Worm (Caenorhabditis elegans) whole organism, late embryonic: ENCODE data around the gene nhr-291.
"Not testable (repeated sequence)": the region's sequence is repeated elsewhere in the genome, so short reads cannot be mapped to it uniquely, and the experiment has no call there.

Source experiments
- C08G9.2 ChIP-seq: sonication (generic microtip); optimal IDR thresholded peaks from 2 replicates; lab custom pipeline; 2016; ENCODE audit warnings: mild to moderate bottlenecking, missing genetic modification characterization, moderate library complexity, missing compliant biosample characterization
- F13H6.1 ChIP-seq: sonication (generic microtip); optimal IDR thresholded peaks from 2 replicates; lab custom pipeline; 2016; ENCODE audit warnings: missing genetic modification characterization, missing compliant biosample characterization
- K02D7.2 ChIP-seq: sonication (generic microtip); optimal IDR thresholded peaks from 2 replicates; lab custom pipeline; 2017; ENCODE audit warnings: mild to moderate bottlenecking, missing genetic modification characterization, missing compliant biosample characterization
- K09A11.1 ChIP-seq: sonication (generic microtip); optimal IDR thresholded peaks from 2 replicates; lab custom pipeline; 2017; ENCODE audit warnings: antibody characterized with exemption, mild to moderate bottlenecking, missing genetic modification characterization, missing compliant biosample characterization; ENCODE audit not compliant: insufficient read depth
- T23F11.4 ChIP-seq: fragments of 200-800 bp; sonication (Bioruptor generic); optimal IDR thresholded peaks from 2 replicates; lab custom pipeline; 2018; ENCODE audit warnings: mild to moderate bottlenecking, missing genetic modification characterization, missing compliant biosample characterization
- ceh-14 ChIP-seq: sonication (generic microtip); optimal IDR thresholded peaks from 2 replicates; lab custom pipeline; 2016; ENCODE audit warnings: missing genotype, missing genetic modification characterization, missing compliant biosample characterization
- ceh-19 ChIP-seq: fragments of 200-800 bp; sonication (Bioruptor generic); optimal IDR thresholded peaks from 2 replicates; lab custom pipeline; 2018; ENCODE audit warnings: mild to moderate bottlenecking, missing genetic modification characterization, missing compliant biosample characterization
- ceh-2 ChIP-seq: sonication (generic microtip); optimal IDR thresholded peaks from 2 replicates; lab custom pipeline; 2016; ENCODE audit warnings: missing genotype, missing genetic modification characterization, missing compliant biosample characterization
- ceh-22 ChIP-seq: sonication (generic microtip); optimal IDR thresholded peaks from 2 replicates; lab custom pipeline; 2017; ENCODE audit warnings: missing biosample characterization, missing genetic modification characterization
- ceh-30 ChIP-seq: fragments of 150-350 bp; optimal IDR thresholded peaks from 2 replicates; lab custom pipeline; 2014; ENCODE audit warnings: missing biosample characterization, missing genetic modification characterization
- elt-2 ChIP-seq: sonication (generic microtip); optimal IDR thresholded peaks from 2 replicates; lab custom pipeline; 2016; ENCODE audit warnings: missing genetic modification reagents, missing genetic modification characterization, missing compliant biosample characterization
- fax-1 ChIP-seq: sonication (generic microtip); optimal IDR thresholded peaks from 2 replicates; lab custom pipeline; 2016; ENCODE audit warnings: missing genotype, missing genetic modification characterization, missing compliant biosample characterization
- fkh-10 ChIP-seq: fragments of 150-350 bp; optimal IDR thresholded peaks from 2 replicates; lab custom pipeline; 2014; ENCODE audit warnings: missing biosample characterization, missing genetic modification reagents, missing genetic modification characterization
- fkh-6 ChIP-seq: sonication (generic microtip); optimal IDR thresholded peaks from 2 replicates; lab custom pipeline; 2016; ENCODE audit warnings: missing genetic modification characterization, missing compliant biosample characterization
- hlh-15 ChIP-seq: sonication (generic microtip); optimal IDR thresholded peaks from 2 replicates; lab custom pipeline; 2016; ENCODE audit warnings: missing genetic modification characterization, missing compliant biosample characterization
- hlh-30 ChIP-seq: sonication (generic microtip); optimal IDR thresholded peaks from 2 replicates; lab custom pipeline; 2017; ENCODE audit warnings: antibody characterized with exemption, missing genetic modification characterization, missing compliant biosample characterization; ENCODE audit not compliant: insufficient read depth
- hlh-6 ChIP-seq: sonication (generic microtip); optimal IDR thresholded peaks from 2 replicates; lab custom pipeline; 2016; ENCODE audit warnings: missing genotype, missing genetic modification characterization, missing compliant biosample characterization
- lim-6 ChIP-seq: sonication (generic microtip); optimal IDR thresholded peaks from 2 replicates; lab custom pipeline; 2016; ENCODE audit warnings: missing genetic modification characterization, missing compliant biosample characterization
- madf-2 ChIP-seq: sonication (generic microtip); optimal IDR thresholded peaks from 2 replicates; lab custom pipeline; 2017; ENCODE audit warnings: missing genetic modification characterization, missing compliant biosample characterization
- nfya-1 ChIP-seq: sonication (generic microtip); optimal IDR thresholded peaks from 2 replicates; lab custom pipeline; 2017; ENCODE audit warnings: missing genetic modification characterization, mild to moderate bottlenecking, missing compliant biosample characterization, antibody characterized with exemption, moderate library complexity
- nhr-232 ChIP-seq: sonication (generic microtip); optimal IDR thresholded peaks from 2 replicates; lab custom pipeline; 2016; ENCODE audit warnings: missing genetic modification characterization, missing compliant biosample characterization
- pag-3 ChIP-seq: sonication (generic microtip); optimal IDR thresholded peaks from 2 replicates; lab custom pipeline; 2016; ENCODE audit warnings: missing compliant biosample characterization, missing genetic modification characterization, borderline replicate concordance
- ref-2 ChIP-seq: sonication (generic microtip); optimal IDR thresholded peaks from 2 replicates; lab custom pipeline; 2016; ENCODE audit warnings: missing genetic modification characterization, missing compliant biosample characterization
- sdc-2 ChIP-seq: sonication (generic microtip); optimal IDR thresholded peaks from 2 replicates; lab custom pipeline; 2016; ENCODE audit warnings: missing genotype, missing genetic modification characterization, missing compliant biosample characterization
- tbx-7 ChIP-seq: sonication (generic microtip); optimal IDR thresholded peaks from 2 replicates; lab custom pipeline; 2016; ENCODE audit warnings: missing genotype, missing genetic modification characterization, missing compliant biosample characterization
- ttx-3 ChIP-seq: sonication (generic microtip); optimal IDR thresholded peaks from 2 replicates; lab custom pipeline; 2016; ENCODE audit warnings: missing genetic modification reagents, missing genetic modification characterization, missing compliant biosample characterization
- unc-3 ChIP-seq, 2 experiments: fragments of 200-800 bp in 1 of 2; sonication (Bioruptor generic) in 1 of 2; sonication (generic microtip) in 1 of 2; conservative IDR thresholded peaks in 1 of 2; optimal IDR thresholded peaks in 1 of 2; 2 replicates each; pipeline versions ENCODE4 v1.3.6 to Lab custom; 2016 to 2022; ENCODE audit warnings: missing compliant biosample characterization in 2 of 2, missing genetic modification characterization in 2 of 2, missing genetic modification reagents in 1 of 2
- unc-55 ChIP-seq: sonication (generic microtip); optimal IDR thresholded peaks from 2 replicates; lab custom pipeline; 2017; ENCODE audit warnings: missing biosample characterization, missing genetic modification reagents, missing genetic modification characterization
- zip-5 ChIP-seq: sonication (generic microtip); optimal IDR thresholded peaks from 2 replicates; lab custom pipeline; 2016; ENCODE audit warnings: missing genetic modification characterization, missing compliant biosample characterization

nhr-291 gene

ce11 chrV:15315827-15316527 is 2.8 kb upstream of the nhr-291 start, which contains the start of the genes srt-22 and nhr-246:
Gene srt-22, minus strand, starts transcription at chrV:15315927.
Gene nhr-246, plus strand, starts transcription at chrV:15316477.
- TF ChIP-seq elt-2 (tag; lab: Kevin White, UChicago) (no peak), ceh-14 (tag; lab: Kevin White, UChicago) (no peak), hlh-30 (no peak), tbx-7 (tag; lab: Kevin White, UChicago) (no peak), ref-2 (tag; lab: Kevin White, UChicago) (no peak), K02D7.2 (tag; lab: Kevin White, UChicago) (no peak)

- not testable (repeated sequence) for TF ChIP-seq nhr-232 (tag; lab: Kevin White, UChicago); T23F11.4 (GFP tag; lab: Kevin White, UChicago); nfya-1
Measured at ce11 chrV:15322653-15323052, 3.9 kb downstream of the nhr-291 start, which contains the start of gene nhr-247. Gene nhr-247, plus strand, starts transcription at chrV:15322982.

DNA sequence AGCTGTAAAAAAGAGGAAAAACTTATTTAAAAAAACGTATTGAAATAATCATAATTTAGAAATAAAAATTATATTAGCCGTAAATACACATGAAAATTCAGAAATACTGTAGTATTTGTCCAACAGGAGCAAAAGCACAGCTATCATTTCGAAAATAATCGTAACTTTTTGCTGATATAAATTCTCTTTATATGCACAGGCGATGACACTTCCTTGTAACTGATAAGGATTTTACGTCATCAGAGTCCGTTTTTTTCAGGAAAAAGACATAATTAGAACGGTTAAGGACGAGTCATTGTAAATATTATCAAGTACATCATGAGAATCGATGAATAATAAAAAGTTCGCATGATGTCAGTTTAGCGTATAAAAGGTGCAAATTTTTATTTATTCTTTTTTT is 4.7 kb downstream of the nhr-291 start:
- TF ChIP-seq ceh-19 (no peak), elt-2 (tag; lab: Kevin White, UChicago) (peak; percentile 85)

DNA sequence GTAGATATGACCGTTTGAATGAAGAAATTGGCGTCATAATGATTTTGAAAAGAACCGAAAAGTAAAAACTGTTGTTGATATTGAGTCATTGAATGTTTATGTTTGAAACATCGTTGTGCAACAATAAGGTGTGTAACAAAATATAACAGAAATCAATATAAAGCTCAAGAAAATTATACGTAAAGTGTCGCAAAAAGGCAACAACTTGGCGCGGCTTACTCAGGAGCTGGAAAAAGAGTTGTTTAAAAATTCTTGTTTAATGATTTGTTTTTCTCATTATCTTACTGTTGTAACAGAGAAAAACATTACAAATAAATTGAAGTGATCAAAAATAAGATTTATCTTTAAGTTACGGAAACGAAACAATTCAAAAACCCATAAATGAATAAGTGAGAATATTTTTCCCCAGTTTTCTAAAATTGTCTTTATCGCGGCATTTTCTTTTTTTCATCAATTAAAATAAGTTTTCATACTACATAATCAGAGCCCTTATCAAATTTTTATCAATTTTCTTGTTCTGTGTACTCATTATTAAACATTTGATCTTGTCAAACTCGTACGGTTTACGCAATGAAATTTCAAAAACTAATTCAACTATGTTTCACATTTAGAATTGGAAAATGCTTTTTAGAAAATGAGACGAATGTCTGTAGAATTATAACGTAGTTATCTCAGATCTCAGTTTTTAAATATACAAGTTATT is 9.1 kb downstream of the nhr-291 start, which contains the start of gene ZK1037.6:
Gene ZK1037.6, minus strand, starts transcription at position 51 of the 703 bp plus-strand sequence.
- TF ChIP-seq sdc-2 (tag; lab: Kevin White, UChicago): no peak
- no peak for TF ChIP-seq unc-55 (GFP tag; lab: Kevin White, UChicago)
- no peak for TF ChIP-seq nfya-1
- no peak for TF ChIP-seq ttx-3 (tag; lab: Kevin White, UChicago)
- no peak for TF ChIP-seq unc-3 (GFP tag; conservative IDR thresholded peaks at IDR 0.05; lab: Robert Waterston, UW)
- no peak for TF ChIP-seq unc-3 (tag; optimal IDR thresholded peaks at IDR 0.05; lab: Kevin White, UChicago)
- TF ChIP-seq ceh-22 (tag; lab: Kevin White, UChicago): no peak
- no peak for TF ChIP-seq K09A11.1
- TF ChIP-seq zip-5 (tag; lab: Kevin White, UChicago): no peak
- TF ChIP-seq lim-6: no peak
- TF ChIP-seq fkh-10 (GFP tag; lab: Kevin White, UChicago): no peak
- no peak for TF ChIP-seq fax-1 (tag; lab: Kevin White, UChicago)

- TF ChIP-seq pag-3 (tag; lab: Kevin White, UChicago): no peak
- TF ChIP-seq F13H6.1 (tag; lab: Kevin White, UChicago): no peak
- TF ChIP-seq elt-2 (tag; lab: Kevin White, UChicago): no peak
- no peak for TF ChIP-seq sdc-2 (tag; lab: Kevin White, UChicago)
- TF ChIP-seq T23F11.4 (GFP tag; lab: Kevin White, UChicago): no peak
- no peak for TF ChIP-seq unc-3 (GFP tag; conservative IDR thresholded peaks at IDR 0.05; lab: Robert Waterston, UW)
- TF ChIP-seq unc-3 (tag; optimal IDR thresholded peaks at IDR 0.05; lab: Kevin White, UChicago): no peak
- no peak for TF ChIP-seq ceh-2 (tag; lab: Kevin White, UChicago)
- no peak for TF ChIP-seq ceh-30
- TF ChIP-seq ceh-19: no peak
- TF ChIP-seq hlh-6 (tag; lab: Kevin White, UChicago): no peak
- TF ChIP-seq fkh-6: no peak
- TF ChIP-seq hlh-15 (tag; lab: Kevin White, UChicago): no peak
- TF ChIP-seq nhr-232 (tag; lab: Kevin White, UChicago): no peak
- no peak for TF ChIP-seq C08G9.2
- no peak for TF ChIP-seq madf-2 (tag; lab: Kevin White, UChicago)
Measured at ce11 chrV:15330314-15330713, 11.6 kb downstream of the nhr-291 start, which contains the start of gene srh-295. Gene srh-295, plus strand, starts transcription at chrV:15330614.
